Worm (Caenorhabditis elegans) whole organism, L2 larva: ENCODE measurements around the gene asp-1.

Source experiments
- C34F6.9 ChIP-seq: fragments of 150-350 bp; optimal IDR thresholded peaks from 2 replicates; lab custom pipeline; 2014; ENCODE audit warnings: missing biosample characterization, missing genetic modification characterization
- R02D3.7 ChIP-seq: fragments of 150-350 bp; optimal IDR thresholded peaks from 2 replicates; lab custom pipeline; 2014; ENCODE audit warnings: missing biosample characterization, missing genetic modification characterization
- Y55F3AM.14 ChIP-seq: fragments of 200-800 bp; sonication (Bioruptor generic); optimal IDR thresholded peaks from 2 replicates; lab custom pipeline; 2018; ENCODE audit warnings: mild to moderate bottlenecking, missing genetic modification characterization, missing compliant biosample characterization
- ZK546.5 ChIP-seq: sonication (generic microtip); optimal IDR thresholded peaks from 2 replicates; lab custom pipeline; 2017; ENCODE audit warnings: missing biosample characterization, missing genetic modification characterization
- alr-1 ChIP-seq: fragments of 150-350 bp; optimal IDR thresholded peaks from 2 replicates; lab custom pipeline; 2014; ENCODE audit warnings: missing biosample characterization, missing genetic modification characterization
- aly-2 ChIP-seq: fragments of 150-350 bp; optimal IDR thresholded peaks from 2 replicates; lab custom pipeline; 2014; ENCODE audit warnings: missing biosample characterization, missing genetic modification characterization
- ama-1 ChIP-seq: fragments of 150-350 bp; optimal IDR thresholded peaks from 2 replicates; lab custom pipeline; 2018; ENCODE audit warnings: inconsistent platforms
- blmp-1 ChIP-seq: sonication (generic microtip); optimal IDR thresholded peaks from 2 replicates; lab custom pipeline; 2017; ENCODE audit warnings: missing genetic modification characterization, mild to moderate bottlenecking, missing compliant biosample characterization, antibody characterized with exemption, moderate library complexity; ENCODE audit not compliant: insufficient read depth
- ceh-16 ChIP-seq: fragments of 150-350 bp; optimal IDR thresholded peaks from 2 replicates; lab custom pipeline; 2014; ENCODE audit warnings: missing biosample characterization, missing genetic modification characterization
- crh-2 ChIP-seq: sonication (generic microtip); optimal IDR thresholded peaks from 2 replicates; lab custom pipeline; 2017; ENCODE audit warnings: missing biosample characterization, missing genetic modification characterization
- dmd-4 ChIP-seq: sonication (generic microtip); optimal IDR thresholded peaks from 2 replicates; lab custom pipeline; 2017; ENCODE audit warnings: missing biosample characterization, missing genetic modification characterization
- elt-1 ChIP-seq: fragments of 150-350 bp; optimal IDR thresholded peaks from 2 replicates; lab custom pipeline; 2014; ENCODE audit warnings: missing biosample characterization, missing genetic modification characterization
- gmeb-1 ChIP-seq: fragments of 150-350 bp; optimal IDR thresholded peaks from 2 replicates; lab custom pipeline; 2014; ENCODE audit warnings: missing biosample characterization, missing genetic modification characterization
- lin-13 ChIP-seq: fragments of 150-350 bp; optimal IDR thresholded peaks from 2 replicates; lab custom pipeline; 2014; ENCODE audit warnings: missing biosample characterization, missing genetic modification reagents, missing genetic modification characterization
- lin-39 ChIP-seq: fragments of 150-350 bp; optimal IDR thresholded peaks from 2 replicates; lab custom pipeline; 2014; ENCODE audit warnings: missing biosample characterization, missing genetic modification reagents, missing genetic modification characterization
- mab-5 ChIP-seq: fragments of 150-350 bp; optimal IDR thresholded peaks from 2 replicates; lab custom pipeline; 2014; ENCODE audit warnings: missing biosample characterization, missing genetic modification characterization
- mbf-1 ChIP-seq: sonication (generic microtip); optimal IDR thresholded peaks from 2 replicates; lab custom pipeline; 2017; ENCODE audit warnings: missing biosample characterization, missing genetic modification characterization
- mdl-1 ChIP-seq, 2 experiments: fragments of 150-350 bp in 1 of 2; sonication (generic microtip) in 1 of 2; optimal IDR thresholded peaks; 2 replicates each; lab custom pipeline; 2017; ENCODE audit warnings: missing biosample characterization in 2 of 2, missing genetic modification characterization in 2 of 2
- nhr-10 ChIP-seq: sonication (generic microtip); optimal IDR thresholded peaks from 2 replicates; lab custom pipeline; 2017; ENCODE audit warnings: missing biosample characterization, missing genetic modification characterization
- nhr-12 ChIP-seq: fragments of 150-350 bp; optimal IDR thresholded peaks from 2 replicates; lab custom pipeline; 2014; ENCODE audit warnings: missing biosample characterization, missing genetic modification characterization
- nhr-21 ChIP-seq: fragments of 150-350 bp; optimal IDR thresholded peaks from 2 replicates; lab custom pipeline; 2014; ENCODE audit warnings: missing biosample characterization, missing genetic modification characterization
- nhr-23 ChIP-seq: fragments of 150-350 bp; optimal IDR thresholded peaks from 2 replicates; lab custom pipeline; 2014; ENCODE audit warnings: missing biosample characterization, missing genetic modification reagents, missing genetic modification characterization
- nhr-237 ChIP-seq: fragments of 150-350 bp; optimal IDR thresholded peaks from 2 replicates; lab custom pipeline; 2014; ENCODE audit warnings: missing biosample characterization, missing genetic modification characterization
- nhr-25 ChIP-seq: fragments of 150-350 bp; sonication (generic microtip); optimal IDR thresholded peaks from 3 replicates; lab custom pipeline; 2014; ENCODE audit warnings: missing biosample characterization, missing genetic modification characterization
- nhr-6 ChIP-seq: fragments of 150-350 bp; optimal IDR thresholded peaks from 2 replicates; lab custom pipeline; 2014; ENCODE audit warnings: missing biosample characterization, missing genetic modification characterization
- nhr-77 ChIP-seq: fragments of 150-350 bp; optimal IDR thresholded peaks from 2 replicates; lab custom pipeline; 2014; ENCODE audit warnings: missing biosample characterization, missing genetic modification characterization
- peb-1 ChIP-seq: fragments of 150-350 bp; optimal IDR thresholded peaks from 2 replicates; lab custom pipeline; 2014; ENCODE audit warnings: missing biosample characterization, missing genetic modification characterization
- sem-4 ChIP-seq: fragments of 150-350 bp; optimal IDR thresholded peaks from 2 replicates; lab custom pipeline; 2014; ENCODE audit warnings: missing biosample characterization, missing genetic modification reagents, missing genetic modification characterization
- skn-1 ChIP-seq: sonication (generic microtip); optimal IDR thresholded peaks from 2 replicates; lab custom pipeline; 2017; ENCODE audit warnings: missing biosample characterization, missing genetic modification characterization
- sma-9 ChIP-seq, 2 experiments: fragments of 150-350 bp in 1 of 2; sonication (generic microtip) in 1 of 2; optimal IDR thresholded peaks; 2 replicates each; lab custom pipeline; 2014 to 2016; ENCODE audit warnings: missing genetic modification characterization in 2 of 2, mild to moderate bottlenecking in 1 of 2, missing biosample characterization in 1 of 2, missing compliant biosample characterization in 1 of 2, missing genetic modification reagents in 1 of 2, moderate library complexity in 1 of 2
- unc-39 ChIP-seq: fragments of 150-350 bp; optimal IDR thresholded peaks from 2 replicates; lab custom pipeline; 2014; ENCODE audit warnings: missing biosample characterization, missing genetic modification characterization
- unc-55 ChIP-seq: fragments of 150-350 bp; sonication (generic microtip); optimal IDR thresholded peaks from 3 replicates; lab custom pipeline; 2014; ENCODE audit warnings: missing biosample characterization, missing genetic modification reagents, missing genetic modification characterization
- zag-1 ChIP-seq: fragments of 150-350 bp; optimal IDR thresholded peaks from 2 replicates; lab custom pipeline; 2014; ENCODE audit warnings: missing biosample characterization, missing genetic modification characterization
- ztf-1 ChIP-seq: fragments of 200-800 bp; sonication (Bioruptor generic); conservative IDR thresholded peaks from 2 replicates; pipeline ENCODE4 v1.3.6; 2022; ENCODE audit warnings: missing genetic modification characterization, missing compliant biosample characterization
- ztf-11 ChIP-seq: sonication (generic microtip); optimal IDR thresholded peaks from 2 replicates; lab custom pipeline; 2017; ENCODE audit warnings: missing biosample characterization, missing genetic modification characterization
- ztf-4 ChIP-seq: fragments of 150-350 bp; optimal IDR thresholded peaks from 2 replicates; lab custom pipeline; 2014; ENCODE audit warnings: missing biosample characterization, missing genetic modification characterization

Gene asp-1

DNA sequence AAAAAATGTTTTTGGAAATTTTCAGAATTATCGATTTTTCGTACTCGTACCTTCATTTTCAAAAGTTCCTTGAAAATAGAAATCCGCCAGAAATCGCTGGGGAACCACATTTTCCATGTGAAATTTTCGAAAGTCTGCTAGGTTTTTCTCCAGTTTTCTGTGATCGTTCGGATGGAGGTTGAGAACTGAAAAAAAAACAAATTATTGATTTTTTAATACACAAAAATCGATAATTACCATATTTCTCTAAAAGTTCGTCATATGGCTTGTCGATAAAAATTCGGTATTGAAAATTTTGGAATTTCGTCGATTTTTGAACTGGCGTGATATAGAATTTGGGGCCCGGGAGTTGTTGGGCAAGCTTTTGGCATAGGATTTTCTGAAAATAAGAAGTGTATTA is 26.3 kb upstream of the asp-1 start:
- TF ChIP-seq aly-2 = no peak
- no peak for TF ChIP-seq lin-39 (tag; lab: Kevin White, UChicago)
- TF ChIP-seq ceh-16 (tag; lab: Kevin White, UChicago) = no peak
- TF ChIP-seq mab-5 (tag; lab: Kevin White, UChicago) = no peak
- TF ChIP-seq blmp-1 (tag; lab: Kevin White, UChicago) = no peak
- TF ChIP-seq nhr-25 (tag; lab: Kevin White, UChicago) = no peak
- TF ChIP-seq nhr-21 = no peak
- no peak for TF ChIP-seq nhr-6 (tag; lab: Kevin White, UChicago)
- TF ChIP-seq elt-1 = no peak
- no peak for TF ChIP-seq sem-4 (tag; lab: Kevin White, UChicago)
- no peak for TF ChIP-seq alr-1 (tag; lab: Kevin White, UChicago)
- TF ChIP-seq Y55F3AM.14 = no peak

DNA sequence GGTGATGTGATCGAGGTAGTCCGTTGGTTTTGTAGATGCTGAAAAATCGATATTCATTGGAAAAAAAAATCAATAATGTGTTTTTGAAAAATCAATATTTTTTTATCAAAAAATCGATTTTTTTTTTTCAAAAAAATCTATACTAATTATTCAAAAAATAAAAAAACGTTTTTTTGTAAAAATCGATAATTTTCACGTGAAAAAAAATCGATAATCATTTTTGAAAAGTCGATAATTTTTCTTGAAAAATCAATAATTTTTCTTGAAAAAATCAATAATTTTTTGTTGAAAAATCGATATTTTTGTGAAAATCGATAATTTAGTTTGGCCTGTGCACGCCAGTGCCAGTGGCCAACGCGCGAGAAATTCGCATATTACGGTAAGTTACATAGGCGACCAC is 22.6 kb upstream of the asp-1 start:
- TF ChIP-seq R02D3.7 (tag; lab: Kevin White, UChicago) = no peak
- no peak for TF ChIP-seq crh-2 (tag; lab: Kevin White, UChicago)
- no peak for TF ChIP-seq mdl-1 (tag; optimal IDR thresholded peaks at IDR 0.05; lab: Kevin White, UChicago)
- no peak for TF ChIP-seq unc-39 (tag; lab: Kevin White, UChicago)
- no peak for TF ChIP-seq lin-13 (GFP tag; lab: Kevin White, UChicago)

DNA sequence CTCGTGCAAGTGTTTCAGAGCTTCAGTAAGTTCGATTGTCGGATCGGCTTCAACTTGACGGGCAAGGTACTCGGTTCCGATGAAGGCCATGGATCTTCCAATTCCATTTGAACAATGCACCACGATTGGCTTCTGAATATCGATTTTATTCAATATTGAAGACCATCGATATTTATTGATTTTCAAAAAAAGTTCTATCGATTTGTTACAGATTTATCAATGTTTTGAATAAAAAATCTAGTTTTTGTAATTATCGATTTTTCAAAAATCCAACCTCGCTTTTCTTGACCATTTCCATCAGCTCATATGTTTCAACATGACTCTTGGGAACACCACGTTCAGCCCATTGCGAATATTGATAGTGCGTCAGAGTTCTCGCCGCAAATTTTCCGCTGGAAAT is 18.3 kb upstream of the asp-1 start:
- TF ChIP-seq ztf-4 (tag; lab: Kevin White, UChicago) = no peak

DNA sequence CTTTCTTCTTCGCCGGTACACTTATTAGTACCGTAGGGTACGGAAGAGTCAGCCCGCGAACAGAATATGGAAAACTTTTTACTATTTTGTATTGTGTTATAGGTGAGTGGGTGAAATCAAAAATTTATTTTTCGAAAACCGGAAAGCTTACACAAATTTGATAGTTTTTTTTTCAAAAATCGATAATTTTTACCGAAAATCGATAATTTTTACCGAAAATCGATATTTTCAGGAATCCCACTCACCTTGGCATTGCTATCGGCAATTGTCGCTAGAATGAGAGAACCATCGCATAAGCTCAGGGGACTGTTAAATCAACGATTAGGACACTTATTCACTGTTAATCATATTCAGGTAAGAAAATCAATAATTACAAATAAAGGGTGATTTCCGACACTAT is 12.8 kb upstream of the asp-1 start:
- no peak for TF ChIP-seq unc-39 (tag; lab: Kevin White, UChicago)
- TF ChIP-seq skn-1 (tag; lab: Kevin White, UChicago) = no peak
- no peak for TF ChIP-seq dmd-4 (tag; lab: Kevin White, UChicago)
- TF ChIP-seq peb-1 (tag; lab: Kevin White, UChicago) = no peak
- TF ChIP-seq nhr-25 (tag; lab: Kevin White, UChicago) = no peak
- TF ChIP-seq ceh-16 (tag; lab: Kevin White, UChicago) = no peak
- TF ChIP-seq lin-13 (GFP tag; lab: Kevin White, UChicago) = no peak
- TF ChIP-seq sma-9 (GFP tag; optimal IDR thresholded peaks at IDR 0.05; lab: Kevin White, UChicago) = no peak
- no peak for TF ChIP-seq sma-9 (tag; optimal IDR thresholded peaks at IDR 0.05; lab: Kevin White, UChicago)
- TF ChIP-seq ztf-1 (GFP tag; lab: Robert Waterston, UW) = no peak
- no peak for TF ChIP-seq nhr-237 (tag; lab: Kevin White, UChicago)
- no peak for TF ChIP-seq zag-1 (tag; lab: Kevin White, UChicago)
- TF ChIP-seq ZK546.5 = no peak
- TF ChIP-seq unc-55 (GFP tag; lab: Kevin White, UChicago) = no peak
- no peak for TF ChIP-seq nhr-10
- no peak for TF ChIP-seq alr-1 (tag; lab: Kevin White, UChicago)

DNA sequence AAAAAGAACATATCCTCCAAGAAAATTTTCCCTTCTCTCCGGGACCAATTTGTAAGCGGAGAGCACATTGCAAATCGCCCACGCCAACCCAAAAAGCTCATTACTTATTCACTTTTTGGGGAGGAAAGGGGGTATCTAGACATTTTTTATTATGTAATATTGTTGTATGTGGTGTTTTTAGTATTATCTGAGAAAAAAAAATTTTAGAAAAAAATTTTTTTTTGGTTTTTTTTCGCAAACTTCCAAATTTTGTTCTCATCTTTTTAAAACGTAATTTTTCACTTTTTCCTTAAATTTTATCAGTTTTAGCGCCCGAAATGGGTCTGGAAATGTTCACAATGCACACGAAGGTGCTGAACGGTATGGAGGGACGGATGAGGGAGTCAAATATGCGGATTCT is 9.3 kb upstream of the asp-1 start, which contains the start of gene twk-46:
Gene twk-46, plus strand, starts transcription at position 301 of the 400 bp plus-strand sequence.
- no peak for TF ChIP-seq elt-1
- TF ChIP-seq nhr-237 (tag; lab: Kevin White, UChicago) = no peak
- TF ChIP-seq zag-1 (tag; lab: Kevin White, UChicago) = no peak
- no peak for TF ChIP-seq sem-4 (tag; lab: Kevin White, UChicago)
- no peak for TF ChIP-seq ama-1
- TF ChIP-seq nhr-23 (tag; lab: Kevin White, UChicago) = no peak
- no peak for TF ChIP-seq nhr-12 (tag; lab: Kevin White, UChicago)
- TF ChIP-seq nhr-25 (tag; lab: Kevin White, UChicago) = no peak
- TF ChIP-seq C34F6.9 = no peak
- no peak for TF ChIP-seq mbf-1 (tag; lab: Kevin White, UChicago)
- TF ChIP-seq, all 48 proteins: peak for 0

DNA sequence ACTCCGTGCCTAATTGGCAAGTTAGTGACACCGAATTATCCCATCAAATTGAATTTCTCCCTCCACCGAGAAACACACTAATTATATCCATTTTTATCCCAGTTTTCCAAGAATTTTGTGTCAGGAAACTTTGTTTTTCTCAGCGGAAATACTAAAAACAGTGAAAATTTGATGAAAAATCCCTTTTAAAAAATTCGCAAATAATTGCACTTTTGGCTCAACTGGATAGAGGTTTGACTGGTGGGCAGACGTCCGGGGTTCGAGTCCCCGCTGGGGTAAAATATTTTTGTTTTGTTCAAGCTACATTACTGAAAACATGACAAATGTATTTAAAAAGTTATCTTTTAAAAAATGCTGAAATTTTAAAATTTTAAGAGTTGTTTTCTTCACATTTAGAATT is 7.5 kb upstream of the asp-1 start:
- TF ChIP-seq nhr-6 (tag; lab: Kevin White, UChicago) (no peak), nhr-23 (tag; lab: Kevin White, UChicago) (no peak), ztf-11 (tag; lab: Kevin White, UChicago) (no peak), gmeb-1 (tag; lab: Kevin White, UChicago) (no peak), nhr-77 (no peak), ceh-16 (tag; lab: Kevin White, UChicago) (no peak), Y55F3AM.14 (no peak), mbf-1 (tag; lab: Kevin White, UChicago) (no peak)
- TF ChIP-seq, all 48 proteins: peak for 0
